Worm (Caenorhabditis elegans) whole organism, L1 larva: ENCODE measurements around the gene vkmt-1.

Source experiments
- aha-1 ChIP-seq: fragments of 150-350 bp; optimal IDR thresholded peaks from 2 replicates; lab custom pipeline; 2014; ENCODE audit warnings: missing biosample characterization, missing genetic modification characterization
- ets-5 ChIP-seq: fragments of 200-800 bp; sonication (Bioruptor generic); IDR thresholded peaks from 2 replicates; pipeline ENCODE4 v1.3.6; 2022; ENCODE audit warnings: missing genetic modification characterization, missing compliant biosample characterization
- fkh-10 ChIP-seq: sonication (generic microtip); optimal IDR thresholded peaks from 2 replicates; lab custom pipeline; 2017; ENCODE audit warnings: missing biosample characterization, missing genetic modification reagents, missing genetic modification characterization
- lin-35 ChIP-seq, 2 experiments: fragments of 150-350 bp; optimal IDR thresholded peaks; 2 replicates each; lab custom pipeline; 2014; ENCODE audit warnings: missing biosample characterization in 2 of 2, missing genetic modification characterization in 2 of 2, missing genetic modification reagents in 2 of 2
- lin-39 ChIP-seq: fragments of 150-350 bp; optimal IDR thresholded peaks from 2 replicates; lab custom pipeline; 2014; ENCODE audit warnings: missing biosample characterization, missing genetic modification reagents, missing genetic modification characterization
- lir-3 ChIP-seq: sonication (generic microtip); optimal IDR thresholded peaks from 2 replicates; lab custom pipeline; 2016; ENCODE audit warnings: mild to moderate bottlenecking, missing genetic modification characterization, moderate library complexity, missing compliant biosample characterization; ENCODE audit not compliant: poor library complexity
- lsy-2 ChIP-seq, 2 experiments: fragments of 150-350 bp; optimal IDR thresholded peaks; 2 replicates each; lab custom pipeline; 2014; ENCODE audit warnings: missing biosample characterization in 2 of 2, missing genetic modification characterization in 2 of 2
- nhr-11 ChIP-seq: fragments of 150-350 bp; optimal IDR thresholded peaks from 2 replicates; lab custom pipeline; 2014; ENCODE audit warnings: missing biosample characterization, missing genetic modification characterization
- nhr-19 ChIP-seq: fragments of 200-800 bp; sonication (Bioruptor generic); conservative IDR thresholded peaks from 2 replicates; pipeline ENCODE4 v1.3.6; 2022; ENCODE audit warnings: missing genetic modification characterization, missing compliant biosample characterization
- sox-4 ChIP-seq: sonication (generic microtip); optimal IDR thresholded peaks from 2 replicates; lab custom pipeline; 2016; ENCODE audit warnings: missing genetic modification characterization, missing compliant biosample characterization
- sup-37 ChIP-seq: fragments of 200-800 bp; sonication (Bioruptor generic); optimal IDR thresholded peaks from 2 replicates; lab custom pipeline; 2018; ENCODE audit warnings: mild to moderate bottlenecking, missing genetic modification characterization, missing compliant biosample characterization
- unc-130 ChIP-seq: fragments of 150-350 bp; optimal IDR thresholded peaks from 2 replicates; lab custom pipeline; 2017; ENCODE audit warnings: missing biosample characterization, missing genetic modification characterization, inconsistent platforms
- zag-1 ChIP-seq: fragments of 150-350 bp; optimal IDR thresholded peaks from 2 replicates; lab custom pipeline; 2014; ENCODE audit warnings: missing biosample characterization, missing genetic modification characterization

DNA sequence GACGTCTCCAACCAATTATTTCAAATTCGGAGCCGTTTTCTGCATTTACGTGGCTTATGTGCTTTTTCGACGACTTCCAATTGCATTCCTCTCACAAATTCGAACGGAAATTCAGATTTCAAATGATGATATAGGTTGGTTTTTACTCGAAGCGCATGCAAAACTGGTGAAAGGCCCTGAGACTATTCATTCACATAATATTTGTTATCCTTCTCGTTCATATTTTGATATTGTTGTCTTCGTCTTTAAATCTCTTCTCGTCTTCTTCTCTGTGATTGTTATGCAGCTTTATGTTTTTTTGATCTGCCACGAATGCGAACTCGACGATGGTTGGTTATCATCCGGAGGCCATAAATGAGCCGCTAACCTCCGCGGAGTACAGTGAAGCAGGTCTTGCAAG is 4.3 kb downstream of the vkmt-1 start, which contains the start of gene hpo-12:
- TF ChIP-seq nhr-11 (tag; lab: Kevin White, UChicago) = no peak
- TF ChIP-seq zag-1 (tag; lab: Kevin White, UChicago) = no peak
- TF ChIP-seq sox-4 (tag; lab: Kevin White, UChicago) = no peak
- no peak for TF ChIP-seq nhr-19 (GFP tag; lab: Robert Waterston, UW)
- no peak for TF ChIP-seq lsy-2 (tag; optimal IDR thresholded peaks at IDR 0.05; lab: Kevin White, UChicago)
- no peak for TF ChIP-seq sup-37
- no peak for TF ChIP-seq lin-35 (GFP tag; optimal IDR thresholded peaks at IDR 0.05; lab: Kevin White, UChicago)
- no peak for TF ChIP-seq unc-130 (tag; lab: Kevin White, UChicago)
- TF ChIP-seq ets-5 = no peak
- no peak for TF ChIP-seq fkh-10
- no peak for TF ChIP-seq aha-1 (tag; lab: Kevin White, UChicago)
- TF ChIP-seq lir-3 (tag; lab: Kevin White, UChicago) = no peak
- TF ChIP-seq lin-39 (tag; lab: Kevin White, UChicago) = no peak
